Fruit fly (Drosophila melanogaster): ENCODE measurements around the gene CG1998.

Gene CG1998

dm6 chrX:13376520-13376919 is 36.4 kb downstream of the CG1998 start:
- peak; percentile 62 for TF ChIP-seq pad (GFP tag; optimal IDR thresholded peaks at IDR 0.05)
- TF ChIP-seq CG7045 (GFP tag; optimal IDR thresholded peaks at IDR 0.05) = peak; percentile 44
- TF ChIP-seq bab1 (GFP tag; optimal IDR thresholded peaks at IDR 0.05) = peak; percentile 63
- peak; percentile 79 for TF ChIP-seq CG14711 (tag; optimal IDR thresholded peaks at IDR 0.05)
- peak; percentile 85 for TF ChIP-seq CG33017 (tag; optimal IDR thresholded peaks at IDR 0.05)
- no peak for TF ChIP-seq Hr96 (GFP tag; optimal IDR thresholded peaks at IDR 0.05)
- TF ChIP-seq CG11617 (GFP tag; optimal IDR thresholded peaks at IDR 0.05) = peak; percentile 89
- no peak for TF ChIP-seq cnc (optimal IDR thresholded peaks at IDR 0.05)
- TF ChIP-seq CG5204 (GFP tag; optimal IDR thresholded peaks at IDR 0.05) = no peak
- peak; percentile 92 for TF ChIP-seq CG7101 (tag; optimal IDR thresholded peaks at IDR 0.05)
- peak; percentile 49 for TF ChIP-seq cic (GFP tag; optimal IDR thresholded peaks at IDR 0.05)
- peak; percentile 28 for TF ChIP-seq Clk (GFP tag; optimal IDR thresholded peaks at IDR 0.05)
- TF ChIP-seq Crg-1 (GFP tag; optimal IDR thresholded peaks at IDR 0.05) = peak; percentile 33
- peak; percentile 72 for TF ChIP-seq Mnt (GFP tag; optimal IDR thresholded peaks at IDR 0.05)
- peak; percentile 82 for TF ChIP-seq tj (GFP tag; optimal IDR thresholded peaks at IDR 0.05)
- TF ChIP-seq CG12768 (GFP tag; optimal IDR thresholded peaks at IDR 0.05) = peak; percentile 75
- TF ChIP-seq CG1620 (GFP tag; optimal IDR thresholded peaks at IDR 0.05) = peak; percentile 4
- TF ChIP-seq ovo (GFP tag; optimal IDR thresholded peaks at IDR 0.05) = peak; percentile 33
- TF ChIP-seq kay (GFP tag; ENCODE audit: borderline replicate concordance) = peak; percentile 65
- TF ChIP-seq toe (GFP tag; optimal IDR thresholded peaks at IDR 0.05) = peak; percentile 13

DNA sequence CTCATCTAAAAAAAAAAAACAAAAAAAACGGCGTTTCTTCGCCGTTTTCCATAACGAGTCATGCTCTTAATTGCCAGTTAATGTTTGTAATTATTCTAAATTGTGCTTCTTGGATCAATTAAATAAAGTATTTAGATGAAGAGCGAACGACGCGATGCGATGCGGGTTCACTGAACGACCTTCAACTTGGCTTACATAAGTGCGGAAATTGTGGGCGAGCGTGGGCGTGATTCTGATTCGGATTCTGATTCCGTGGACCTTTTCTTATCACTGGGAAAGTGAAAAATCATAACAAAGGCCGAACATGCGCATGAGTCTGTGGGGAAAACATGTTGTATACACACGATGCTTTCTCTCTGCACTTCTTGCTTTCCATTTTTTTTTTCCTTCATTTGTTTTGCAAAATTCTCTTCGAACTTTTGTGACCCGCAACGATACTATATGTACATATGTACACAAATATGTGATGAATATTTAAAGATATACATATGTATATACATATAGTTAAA is 37.3 kb downstream of the CG1998 start:
- TF ChIP-seq CG33017 (tag; optimal IDR thresholded peaks at IDR 0.05) (no peak), cnc (optimal IDR thresholded peaks at IDR 0.05) (no peak), CG7101 (tag; optimal IDR thresholded peaks at IDR 0.05) (no peak), Clk (GFP tag; optimal IDR thresholded peaks at IDR 0.05) (no peak), CG11617 (GFP tag; optimal IDR thresholded peaks at IDR 0.05) (no peak), CG7045 (GFP tag; optimal IDR thresholded peaks at IDR 0.05) (no peak), bab1 (GFP tag; optimal IDR thresholded peaks at IDR 0.05) (no peak), CG12768 (GFP tag; optimal IDR thresholded peaks at IDR 0.05) (no peak), Hr96 (GFP tag; optimal IDR thresholded peaks at IDR 0.05) (no peak), cic (GFP tag; optimal IDR thresholded peaks at IDR 0.05) (no peak), tj (GFP tag; optimal IDR thresholded peaks at IDR 0.05) (no peak)

DNA sequence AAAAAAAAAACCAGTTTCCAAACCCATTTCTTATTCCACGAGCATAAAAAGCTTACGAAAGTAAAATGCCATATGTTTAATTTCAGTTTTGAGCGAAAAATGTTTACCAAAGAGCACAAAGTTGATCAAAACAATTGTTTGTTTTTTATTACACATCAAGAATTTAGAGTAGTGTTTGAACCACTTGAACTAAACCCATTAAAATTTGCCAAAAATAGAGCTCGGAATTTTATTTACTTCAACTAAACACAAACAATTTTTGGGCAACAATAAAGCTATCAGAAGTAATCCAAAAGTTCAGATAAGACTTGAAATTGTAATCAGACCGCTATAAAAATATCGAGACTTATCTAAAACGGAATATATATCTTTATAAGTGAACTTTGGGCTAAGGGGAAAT is 37.9 kb downstream of the CG1998 start:
- TF ChIP-seq CG1620 (GFP tag; optimal IDR thresholded peaks at IDR 0.05) (no peak), CG12768 (GFP tag; optimal IDR thresholded peaks at IDR 0.05) (no peak), Mnt (GFP tag; optimal IDR thresholded peaks at IDR 0.05) (no peak), bab1 (GFP tag; optimal IDR thresholded peaks at IDR 0.05) (no peak), CG33017 (tag; optimal IDR thresholded peaks at IDR 0.05) (no peak), kay (GFP tag; ENCODE audit: borderline replicate concordance) (peak; percentile 65), CG7045 (GFP tag; optimal IDR thresholded peaks at IDR 0.05) (no peak)

- TF ChIP-seq CG12768 (GFP tag; optimal IDR thresholded peaks at IDR 0.05) (peak; percentile 29), pad (GFP tag; optimal IDR thresholded peaks at IDR 0.05) (peak; percentile 94), ovo (GFP tag; optimal IDR thresholded peaks at IDR 0.05) (no peak)
Measured at dm6 chrX:13374154-13374536, 38.7 kb downstream of the CG1998 start.

DNA sequence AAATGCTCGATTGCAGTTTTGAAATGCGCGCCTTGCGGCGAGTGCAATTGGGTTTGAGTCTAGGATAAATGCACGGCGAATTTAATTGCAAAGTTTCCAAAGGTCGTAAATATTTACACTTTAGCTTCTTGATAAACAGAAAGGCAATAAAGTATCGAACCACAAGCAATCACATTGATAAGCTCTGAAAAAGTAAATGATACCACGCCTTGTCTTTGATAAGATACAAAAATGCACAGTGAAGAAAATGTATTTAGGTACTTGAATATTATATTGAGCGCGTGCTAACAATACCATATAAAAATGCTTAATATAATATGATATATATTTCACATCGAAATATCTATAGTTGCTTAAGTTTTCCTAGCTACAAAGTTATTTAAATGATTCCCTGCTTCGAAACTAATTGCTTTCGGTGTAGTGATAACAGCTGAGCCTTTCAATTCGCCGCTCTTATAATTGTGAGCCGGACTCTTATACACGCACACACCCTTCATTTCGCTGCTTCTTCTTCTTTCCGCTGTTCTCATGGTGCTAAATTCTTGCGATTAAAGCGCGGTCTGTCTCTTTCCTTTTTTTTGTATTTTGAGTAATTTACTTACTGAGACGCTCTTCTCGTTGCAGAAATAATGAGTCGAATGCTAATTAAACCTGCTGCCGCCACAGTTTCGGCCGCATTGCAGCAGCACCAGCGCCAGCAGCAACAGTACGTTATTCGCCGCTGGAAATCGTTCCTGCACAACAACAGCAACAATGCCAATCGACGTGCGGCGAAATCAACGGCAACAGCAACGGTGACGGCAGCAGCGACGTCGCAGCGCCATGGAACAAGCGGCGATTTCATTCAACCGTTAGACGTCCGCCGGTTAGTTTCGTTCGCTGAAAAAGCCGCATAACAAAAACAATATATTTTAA is 39.4 kb downstream of the CG1998 start:
- TF ChIP-seq CG33017 (tag; optimal IDR thresholded peaks at IDR 0.05) (peak; percentile 80), Clk (GFP tag; optimal IDR thresholded peaks at IDR 0.05) (no peak), Hr96 (GFP tag; optimal IDR thresholded peaks at IDR 0.05) (no peak), CG7045 (GFP tag; optimal IDR thresholded peaks at IDR 0.05) (peak; percentile 74), toe (GFP tag; optimal IDR thresholded peaks at IDR 0.05) (peak; percentile 36), CG14711 (tag; optimal IDR thresholded peaks at IDR 0.05) (peak; percentile 87), CG12768 (GFP tag; optimal IDR thresholded peaks at IDR 0.05) (peak; percentile 77), Mnt (GFP tag; optimal IDR thresholded peaks at IDR 0.05) (peak; percentile 79), Crg-1 (GFP tag; optimal IDR thresholded peaks at IDR 0.05) (peak; percentile 80), cnc (optimal IDR thresholded peaks at IDR 0.05) (no peak), kay (GFP tag; ENCODE audit: borderline replicate concordance) (peak; percentile 46), ovo (GFP tag; optimal IDR thresholded peaks at IDR 0.05) (peak; percentile 89), CG11617 (GFP tag; optimal IDR thresholded peaks at IDR 0.05) (peak; percentile 83), CG7101 (tag; optimal IDR thresholded peaks at IDR 0.05) (peak; percentile 95), bab1 (GFP tag; optimal IDR thresholded peaks at IDR 0.05) (peak; percentile 53), CG1620 (GFP tag; optimal IDR thresholded peaks at IDR 0.05) (peak; percentile 42), tj (GFP tag; optimal IDR thresholded peaks at IDR 0.05) (peak; percentile 75), CG5204 (GFP tag; optimal IDR thresholded peaks at IDR 0.05) (peak; percentile 53), pad (GFP tag; optimal IDR thresholded peaks at IDR 0.05) (no peak), cic (GFP tag; optimal IDR thresholded peaks at IDR 0.05) (peak; percentile 12)

DNA sequence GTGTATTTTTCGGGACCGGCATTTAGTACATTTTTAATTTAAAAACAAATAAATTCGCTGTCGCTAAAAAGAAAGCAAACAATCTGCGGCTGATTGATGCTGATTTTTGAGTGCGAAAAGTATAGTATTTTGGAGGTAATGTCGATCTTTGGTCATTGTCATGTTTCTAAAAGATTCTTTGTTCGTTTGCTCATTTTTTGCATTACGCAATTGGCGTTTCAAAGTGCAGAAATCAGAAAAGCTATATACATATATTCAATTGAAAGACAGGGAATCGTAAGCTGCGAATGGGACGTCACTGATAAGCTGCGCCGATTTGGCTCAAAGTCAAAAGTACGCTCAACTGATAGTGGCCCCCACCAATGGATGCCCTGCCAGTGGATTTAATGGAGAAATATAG is 40.4 kb downstream of the CG1998 start:
- no peak for TF ChIP-seq toe (GFP tag; optimal IDR thresholded peaks at IDR 0.05)
- TF ChIP-seq Clk (GFP tag; optimal IDR thresholded peaks at IDR 0.05) = no peak
- TF ChIP-seq ovo (GFP tag; optimal IDR thresholded peaks at IDR 0.05) = no peak
- TF ChIP-seq CG12768 (GFP tag; optimal IDR thresholded peaks at IDR 0.05) = no peak
- no peak for TF ChIP-seq Mnt (GFP tag; optimal IDR thresholded peaks at IDR 0.05)
- TF ChIP-seq cnc (optimal IDR thresholded peaks at IDR 0.05) = no peak
